Fruit fly (Drosophila melanogaster) whole organism, adult: Measurements from ENCODE around the gene CG9154.

ENCODE experiments used
- CG33017 ChIP-seq: fragments of 200-800 bp; sonication (Bioruptor generic); optimal IDR thresholded peaks from 2 replicates; lab custom pipeline; 2018; ENCODE audit warnings: missing biosample characterization, mild to moderate bottlenecking, missing genetic modification characterization, moderate library complexity
- Crg-1 ChIP-seq: fragments of 200-800 bp; sonication (Bioruptor generic); optimal IDR thresholded peaks from 2 replicates; lab custom pipeline; 2016; ENCODE audit warnings: missing biosample characterization, missing genetic modification characterization
- bab1 ChIP-seq: fragments of 200-800 bp; sonication (Bioruptor generic); optimal IDR thresholded peaks from 3 replicates; lab custom pipeline; 2019; ENCODE audit warnings: missing biosample characterization, mild to moderate bottlenecking, missing genetic modification characterization, moderate library complexity
- pad ChIP-seq: fragments of 200-800 bp; sonication (Bioruptor generic); optimal IDR thresholded peaks from 3 replicates; lab custom pipeline; 2017; ENCODE audit warnings: missing biosample characterization, missing genetic modification characterization, mild to moderate bottlenecking, moderate library complexity, missing genetic modification reagents

dm6 chr2L:6110781-6111180 is 40.3 kb upstream of the CG9154 start:
- no peak for TF ChIP-seq Crg-1 (GFP tag; lab: Kevin White, UChicago)
- no peak for TF ChIP-seq pad
- TF ChIP-seq bab1 (GFP tag; lab: Kevin White, UChicago) = no peak
- no peak for TF ChIP-seq CG33017 (tag; lab: Kevin White, UChicago)
